Worm (Caenorhabditis elegans) whole organism, L4 larva: ENCODE results near the gene abcf-2.

ENCODE experiments used
- lin-15B ChIP-seq: fragments of 150-350 bp; sonication (generic microtip); optimal IDR thresholded peaks from 3 replicates; lab custom pipeline; 2014; ENCODE audit warnings: missing biosample characterization, missing genetic modification characterization
- skn-1 ChIP-seq: fragments of 150-350 bp; optimal IDR thresholded peaks from 2 replicates; lab custom pipeline; 2014; ENCODE audit warnings: missing biosample characterization, missing genetic modification characterization

- no peak for TF ChIP-seq skn-1 (tag; lab: Kevin White, UChicago)
- no peak for TF ChIP-seq lin-15B (tag; lab: Kevin White, UChicago)
These were observed 52.5 kb downstream of the abcf-2 start, which contains the start of gene myo-6 for ce11 chrIII:13409498-13409897.
